Fruit fly (Drosophila melanogaster) whole organism, wandering third instar larva: Measurements from ENCODE around the gene CG10581.

Experiments used
- Abd-B ChIP-seq: fragments of >200 bp; optimal IDR thresholded peaks from 2 replicates; lab custom pipeline; 2017; ENCODE audit warnings: missing biosample characterization, missing genetic modification characterization
- CG32264 ChIP-seq: fragments of 200-800 bp; sonication (Bioruptor generic); optimal IDR thresholded peaks from 2 replicates; lab custom pipeline; 2016; ENCODE audit warnings: missing biosample characterization, missing genetic modification characterization
- CG9705 ChIP-seq: fragments of 200-800 bp; sonication (Bioruptor generic); optimal IDR thresholded peaks from 2 replicates; lab custom pipeline; 2018; ENCODE audit warnings: missing biosample characterization, mild to moderate bottlenecking, missing genetic modification characterization
- Dfd ChIP-seq: fragments of >200 bp; optimal IDR thresholded peaks from 2 replicates; lab custom pipeline; 2017; ENCODE audit warnings: missing biosample characterization, missing genetic modification characterization
- Dif ChIP-seq: fragments of 200-275, 200-300 bp; sonication (Bioruptor generic); optimal IDR thresholded peaks from 2 replicates; lab custom pipeline; 2018; ENCODE audit warnings: missing biosample characterization, missing genetic modification characterization; ENCODE audit not compliant: partially characterized antibody
- GATAd ChIP-seq: sonication (Bioruptor generic); optimal IDR thresholded peaks from 2 replicates; lab custom pipeline; 2016; ENCODE audit warnings: missing biosample characterization, missing genetic modification characterization
- HLH106 ChIP-seq: fragments of 200-800 bp; optimal IDR thresholded peaks from 3 replicates; lab custom pipeline; 2019; ENCODE audit warnings: missing biosample characterization, mild to moderate bottlenecking, missing genetic modification characterization, moderate library complexity
- Hnf4 ChIP-seq: fragments of 200-800 bp; sonication (Bioruptor generic); optimal IDR thresholded peaks from 2 replicates; lab custom pipeline; 2016; ENCODE audit warnings: missing biosample characterization, mild to moderate bottlenecking, missing genetic modification characterization
- Mio ChIP-seq: sonication (Bioruptor generic); optimal IDR thresholded peaks from 2 replicates; lab custom pipeline; 2016; ENCODE audit warnings: missing biosample characterization, missing genetic modification characterization
- Myc ChIP-seq: fragments of >200 bp; optimal IDR thresholded peaks from 2 replicates; lab custom pipeline; 2017
- N ChIP-seq: fragments of >200 bp; optimal IDR thresholded peaks from 2 replicates; lab custom pipeline; 2018; ENCODE audit warnings: missing biosample characterization, missing external identifiers, missing genetic modification characterization
- Rel ChIP-seq, 2 experiments: fragments of 200-800 bp; sonication (Bioruptor generic) in 1 of 2; optimal IDR thresholded peaks; 2 replicates in 1 of 2; 3 replicates in 1 of 2; lab custom pipeline; 2016 to 2019; ENCODE audit warnings: mild to moderate bottlenecking in 2 of 2, missing biosample characterization in 2 of 2, missing genetic modification characterization in 2 of 2, moderate library complexity in 1 of 2
- Sp1 ChIP-seq: fragments of 200-800 bp; sonication (Bioruptor generic); optimal IDR thresholded peaks from 3 replicates; lab custom pipeline; 2019; ENCODE audit warnings: missing biosample characterization, mild to moderate bottlenecking, missing genetic modification characterization, moderate library complexity
- Vsx2 ChIP-seq: fragments of 200-300, 225-300 bp; sonication (Bioruptor generic); optimal IDR thresholded peaks from 2 replicates; lab custom pipeline; 2018; ENCODE audit warnings: missing biosample characterization, missing genetic modification characterization; ENCODE audit not compliant: partially characterized antibody
- br ChIP-seq: fragments of 200-800 bp; sonication (Bioruptor generic); optimal IDR thresholded peaks from 2 replicates; lab custom pipeline; 2016; ENCODE audit warnings: missing biosample characterization, missing genetic modification characterization
- brk ChIP-seq: fragments of 200-800 bp; sonication (Bioruptor generic); optimal IDR thresholded peaks from 2 replicates; lab custom pipeline; 2016; ENCODE audit warnings: missing biosample characterization, mild to moderate bottlenecking, missing genetic modification characterization
- dl ChIP-seq, 2 experiments: fragments of 175-275, 200-275 bp in 1 of 2; fragments of 200-275 bp in 1 of 2; sonication (Bioruptor generic); optimal IDR thresholded peaks; lab custom pipeline; 2018; ENCODE audit warnings: mild to moderate bottlenecking in 2 of 2, missing biosample characterization in 2 of 2, missing genetic modification characterization in 2 of 2, moderate library complexity in 2 of 2; ENCODE audit not compliant: partially characterized antibody in 2 of 2, insufficient read depth in 1 of 2
- dmrt93B ChIP-seq: fragments of 200-800 bp; sonication (Bioruptor generic); optimal IDR thresholded peaks from 2 replicates; lab custom pipeline; 2018; ENCODE audit warnings: missing biosample characterization, mild to moderate bottlenecking, missing genetic modification characterization
- ey ChIP-seq: fragments of 200-800 bp; sonication (Bioruptor generic); optimal IDR thresholded peaks from 2 replicates; lab custom pipeline; 2016; ENCODE audit warnings: missing biosample characterization, missing genetic modification characterization
- foxo ChIP-seq, 2 experiments: fragments of 200-800 bp; sonication (Bioruptor generic); optimal IDR thresholded peaks; 2 replicates in 1 of 2; 3 replicates in 1 of 2; lab custom pipeline; 2016 to 2017; ENCODE audit warnings: missing biosample characterization in 2 of 2, missing genetic modification characterization in 2 of 2
- fru ChIP-seq: fragments of 200-800 bp; sonication (Bioruptor generic); optimal IDR thresholded peaks from 3 replicates; lab custom pipeline; 2016; ENCODE audit warnings: missing biosample characterization, mild to moderate bottlenecking, missing genetic modification characterization
- h ChIP-seq: fragments of 200-800 bp; sonication (Bioruptor generic); optimal IDR thresholded peaks from 3 replicates; lab custom pipeline; 2016; ENCODE audit warnings: missing biosample characterization, mild to moderate bottlenecking, missing genetic modification characterization
- lola ChIP-seq: fragments of >200 bp; optimal IDR thresholded peaks from 2 replicates; lab custom pipeline; 2017; ENCODE audit warnings: missing biosample characterization, missing genetic modification characterization
- pan ChIP-seq: fragments of >200 bp; optimal IDR thresholded peaks from 2 replicates; lab custom pipeline; 2017
- psq ChIP-seq: fragments of 200-800 bp; sonication (Bioruptor generic); optimal IDR thresholded peaks from 3 replicates; lab custom pipeline; 2017; ENCODE audit warnings: missing biosample characterization, mild to moderate bottlenecking, missing genetic modification characterization, moderate library complexity
- rgr ChIP-seq: fragments of 200-800 bp; sonication (Bioruptor generic); optimal IDR thresholded peaks from 3 replicates; lab custom pipeline; 2016; ENCODE audit warnings: missing biosample characterization, mild to moderate bottlenecking, missing genetic modification characterization
- tai ChIP-seq: sonication (Bioruptor generic); optimal IDR thresholded peaks from 2 replicates; lab custom pipeline; 2016; ENCODE audit warnings: missing biosample characterization, missing genetic modification characterization
- woc ChIP-seq: sonication (Bioruptor generic); optimal IDR thresholded peaks from 2 replicates; lab custom pipeline; 2016; ENCODE audit warnings: missing biosample characterization, mild to moderate bottlenecking, missing genetic modification characterization

CG10581 gene

DNA sequence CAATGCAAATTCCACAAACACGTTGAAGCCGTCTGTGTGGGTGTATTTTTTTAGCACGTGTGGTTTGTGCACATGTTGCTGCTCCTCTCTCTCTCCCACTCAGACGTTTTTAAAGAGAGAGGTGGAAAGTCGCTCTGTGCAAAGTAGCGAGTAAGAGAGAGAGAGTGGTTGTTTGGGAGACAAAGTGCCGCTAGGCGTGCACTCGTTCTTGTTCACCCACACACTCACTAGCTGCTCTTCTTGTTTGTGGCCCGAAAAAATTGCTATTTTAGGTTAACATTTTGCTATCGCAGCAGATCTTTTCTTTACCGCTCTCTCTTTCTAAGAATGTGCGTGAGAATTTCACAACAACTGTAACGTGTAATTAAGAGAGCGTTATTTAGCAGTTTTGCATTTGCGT is 25.1 kb downstream of the CG10581 start:
- TF ChIP-seq N, result no peak
- TF ChIP-seq h (GFP tag; lab: Kevin White, UChicago), result no peak
- no peak for TF ChIP-seq GATAd
- TF ChIP-seq CG32264 (GFP tag; lab: Kevin White, UChicago), result no peak
- TF ChIP-seq Vsx2, result peak; percentile 58
- no peak for TF ChIP-seq dmrt93B (GFP tag; lab: Kevin White, UChicago)
- no peak for TF ChIP-seq Rel (GFP tag; optimal IDR thresholded peaks at IDR 0.05; lab: Kevin White, UChicago)
- peak; percentile 11 for TF ChIP-seq Rel (tag; optimal IDR thresholded peaks at IDR 0.05; lab: Kevin White, UChicago)
- TF ChIP-seq dl (GFP tag; optimal IDR thresholded peaks at IDR 0.05; lab: Kevin White, UChicago; ENCODE audit: insufficient read depth in 1 of 2, partially characterized antibody in 2 of 2), result peak; percentile 84 to 94
- TF ChIP-seq Dif (GFP tag; lab: Kevin White, UChicago), result peak; percentile 94

DNA sequence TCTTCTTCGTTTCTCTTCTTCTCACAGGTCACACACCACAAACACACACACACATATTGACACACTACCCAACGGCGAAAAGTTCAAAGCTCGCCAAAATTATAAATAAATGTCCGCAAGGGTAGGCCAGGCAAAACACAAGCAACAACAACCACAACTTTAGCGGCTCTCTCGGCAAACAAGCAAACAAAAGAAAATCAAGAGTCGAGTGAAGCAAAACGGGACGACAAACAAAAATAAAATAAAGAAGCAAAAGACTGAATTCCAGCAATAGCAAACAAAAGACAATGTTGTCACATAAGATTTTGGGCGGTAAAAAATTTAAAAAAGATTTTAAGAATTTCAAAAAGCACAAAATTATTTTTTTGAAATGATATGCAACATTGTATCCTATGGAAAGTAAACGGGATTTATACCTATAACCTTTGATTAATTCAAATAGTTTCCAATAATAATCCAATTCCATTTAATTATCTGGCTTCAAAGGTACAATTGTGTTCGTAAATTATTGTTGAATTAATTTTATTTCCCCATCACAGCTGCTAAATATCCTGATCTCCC is 25.7 kb downstream of the CG10581 start:
- no peak for TF ChIP-seq h (GFP tag; lab: Kevin White, UChicago)
- no peak for TF ChIP-seq tai (GFP tag; lab: Kevin White, UChicago)
- no peak for TF ChIP-seq br (GFP tag; lab: Kevin White, UChicago)
- TF ChIP-seq pan (lab: Kevin White, UChicago), result no peak
- TF ChIP-seq woc (GFP tag; lab: Kevin White, UChicago), result peak; percentile 24
- TF ChIP-seq CG32264 (GFP tag; lab: Kevin White, UChicago), result no peak
- TF ChIP-seq ey (GFP tag; lab: Kevin White, UChicago), result peak; percentile 26
- TF ChIP-seq Mio, result no peak
- TF ChIP-seq CG9705 (GFP tag; lab: Kevin White, UChicago), result no peak
- TF ChIP-seq fru (GFP tag; lab: Kevin White, UChicago), result no peak
- no peak for TF ChIP-seq N
- no peak for TF ChIP-seq Hnf4 (GFP tag; lab: Kevin White, UChicago)
- peak; percentile 49 for TF ChIP-seq psq (GFP tag; lab: Kevin White, UChicago)
- no peak for TF ChIP-seq Sp1 (GFP tag; lab: Kevin White, UChicago)
- no peak for TF ChIP-seq Abd-B

DNA sequence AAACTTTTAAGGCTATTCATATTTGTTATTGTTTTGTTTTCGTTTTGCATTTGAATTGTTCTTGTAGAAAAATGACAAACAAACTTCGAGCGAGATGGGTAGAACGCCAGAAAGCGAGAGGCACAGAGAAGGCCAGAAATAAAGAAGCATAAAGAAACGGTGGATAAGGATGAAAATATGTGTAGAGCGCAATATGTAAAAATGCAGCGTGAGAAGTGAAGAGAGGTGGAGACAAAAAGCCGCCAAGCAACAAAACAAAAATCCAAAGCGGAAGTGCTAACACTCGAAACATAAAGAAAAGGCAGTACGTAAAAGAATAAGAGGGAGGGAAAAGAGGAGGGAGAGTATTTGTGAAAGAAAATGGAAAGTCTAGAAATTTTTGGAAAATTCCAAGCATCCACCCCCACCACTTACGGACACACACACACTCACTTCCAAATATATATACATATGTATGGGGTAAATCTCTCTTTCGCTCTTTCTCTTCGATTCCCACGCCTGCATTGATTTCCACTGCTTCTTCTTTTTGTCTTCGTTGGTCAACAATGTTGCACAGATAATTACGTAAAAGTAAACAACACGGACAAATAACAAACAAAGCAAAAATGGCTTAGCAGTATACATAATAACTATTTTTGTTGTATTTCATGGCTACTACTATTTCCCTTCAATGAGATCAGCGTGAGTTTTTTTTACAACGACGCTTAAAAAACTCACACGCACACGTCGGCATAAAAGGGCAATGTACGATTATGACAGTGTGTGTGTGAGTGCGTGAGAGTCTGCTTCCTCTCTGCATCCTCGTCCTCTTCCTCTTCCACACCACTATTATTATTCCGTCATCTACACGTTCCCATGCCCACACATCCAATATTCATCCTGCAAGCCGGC is 26.4 kb downstream of the CG10581 start:
- no peak for TF ChIP-seq tai (GFP tag; lab: Kevin White, UChicago)
- peak; percentile 83 for TF ChIP-seq psq (GFP tag; lab: Kevin White, UChicago)

DNA sequence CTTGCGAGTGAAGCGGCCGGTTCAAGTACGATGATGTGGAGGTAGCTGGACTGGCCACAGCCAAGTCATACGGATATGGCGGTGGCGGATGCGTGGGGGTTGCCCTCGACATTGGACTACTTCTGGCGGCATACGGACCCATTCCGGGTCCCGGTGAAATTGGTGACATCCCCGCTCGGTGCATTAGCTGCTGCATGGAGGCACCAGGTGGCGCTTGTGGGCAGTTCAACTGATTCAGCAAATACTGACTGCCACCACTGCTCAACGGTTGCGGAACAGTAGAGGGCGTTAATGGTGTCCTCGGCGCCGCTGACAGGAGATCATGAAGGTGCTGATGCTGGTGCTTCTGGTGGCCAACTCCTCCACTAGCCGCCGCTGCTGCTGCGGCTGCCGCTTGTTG is 34.4 kb downstream of the CG10581 start:
- TF ChIP-seq dmrt93B (GFP tag; lab: Kevin White, UChicago) (no peak), psq (GFP tag; lab: Kevin White, UChicago) (no peak), HLH106 (tag; lab: Kevin White, UChicago) (no peak), Myc (lab: Kevin White, UChicago) (no peak), fru (GFP tag; lab: Kevin White, UChicago) (no peak), CG32264 (GFP tag; lab: Kevin White, UChicago) (no peak), N (no peak), brk (no peak), Dif (GFP tag; lab: Kevin White, UChicago) (no peak), lola (no peak), rgr (GFP tag; lab: Kevin White, UChicago) (no peak)

DNA sequence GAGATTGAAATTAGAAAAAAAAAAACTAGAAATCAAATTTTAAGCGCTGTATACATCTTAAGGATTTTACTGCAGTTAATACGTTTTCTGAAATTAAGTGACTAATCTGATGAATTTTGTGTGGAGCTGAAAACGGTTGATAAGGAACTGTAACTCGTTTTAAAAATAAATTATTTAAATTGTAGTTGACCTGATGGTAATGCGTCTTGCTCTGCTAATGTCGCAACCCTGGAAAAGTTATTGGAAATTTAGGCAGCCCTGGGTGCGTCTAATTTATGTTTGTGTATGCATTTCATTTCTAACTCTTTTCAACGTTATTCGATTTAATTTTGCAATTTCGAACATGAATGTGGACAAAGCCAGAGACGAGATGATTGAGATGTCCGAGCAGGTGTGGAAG is 42.6 kb downstream of the CG10581 start, which contains the start of gene CG12984:
Gene CG12984 (plus strand): TSS at position 301 of the 400 bp plus-strand sequence.
- TF ChIP-seq foxo (GFP tag; optimal IDR thresholded peaks at IDR 0.05; lab: Kevin White, UChicago) (no peak), CG9705 (GFP tag; lab: Kevin White, UChicago) (no peak), Sp1 (GFP tag; lab: Kevin White, UChicago) (no peak), lola (no peak), Rel (GFP tag; optimal IDR thresholded peaks at IDR 0.05; lab: Kevin White, UChicago) (no peak), Rel (tag; optimal IDR thresholded peaks at IDR 0.05; lab: Kevin White, UChicago) (no peak), Abd-B (no peak), Dfd (no peak), rgr (GFP tag; lab: Kevin White, UChicago) (no peak), tai (GFP tag; lab: Kevin White, UChicago) (no peak), br (GFP tag; lab: Kevin White, UChicago) (no peak), HLH106 (tag; lab: Kevin White, UChicago) (no peak)
